Worm (Caenorhabditis elegans): ENCODE measurements around the gene Y38F2AR.3.
A peak's percentile ranks its signal among the peaks of the same experiment; 100 is the strongest.

The Y38F2AR.3 gene

DNA sequence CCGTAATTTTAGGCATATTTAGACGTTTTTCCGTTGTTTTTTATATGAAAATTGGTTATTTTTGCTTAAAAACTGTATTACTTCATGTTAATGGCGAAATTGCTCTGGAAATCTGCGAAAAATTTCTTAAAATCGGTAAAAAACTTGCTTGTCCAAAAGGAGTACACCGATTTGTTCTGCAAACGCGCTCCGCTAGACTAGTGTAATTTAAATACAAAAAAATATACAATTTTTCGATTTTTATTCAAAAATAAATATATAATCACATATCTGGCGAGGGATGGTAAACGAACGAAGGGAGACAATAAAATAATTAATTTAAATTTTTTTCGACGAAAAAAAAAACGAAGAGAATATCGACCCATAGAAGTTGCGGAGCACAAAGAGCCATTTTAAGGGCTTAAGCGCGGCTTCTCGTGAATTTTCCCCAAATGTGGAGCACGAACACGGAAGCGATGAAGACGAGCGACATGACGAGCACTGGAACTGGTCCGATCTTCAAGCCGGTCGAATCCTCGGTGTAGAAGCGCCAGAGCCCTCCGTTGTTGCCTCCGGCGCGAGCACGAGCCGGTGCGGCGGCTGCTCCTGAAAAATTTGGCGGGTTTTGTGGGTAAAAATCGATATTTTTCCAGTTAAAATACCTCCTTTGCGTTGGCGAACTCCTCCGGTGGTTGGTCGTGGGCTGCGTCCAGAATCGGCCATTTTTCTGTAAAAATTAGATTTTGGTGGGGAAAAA lies 4.3 kb downstream of the Y38F2AR.3 start, which contains the start of gene sec-61.B:
Gene sec-61.B (minus strand): TSS at position 706 of the 736 bp plus-strand sequence.
- peak; percentile 16 for TF ChIP-seq Y55F3AM.14 (GFP tag; optimal IDR thresholded peaks at IDR 0.05)
- TF ChIP-seq sma-3 (GFP tag; optimal IDR thresholded peaks at IDR 0.05): peak; percentile 10
- peak; percentile 36 for TF ChIP-seq nhr-21 (tag; optimal IDR thresholded peaks at IDR 0.05)
- TF ChIP-seq lin-13 (GFP tag; optimal IDR thresholded peaks at IDR 0.05): peak; percentile 26
- TF ChIP-seq lsy-2 (tag; optimal IDR thresholded peaks at IDR 0.05): peak in 1 of 2 experiments; percentile 49
- no peak for TF ChIP-seq unc-62 (GFP tag; optimal IDR thresholded peaks at IDR 0.05)
- TF ChIP-seq fos-1 (tag; optimal IDR thresholded peaks at IDR 0.05): peak; percentile 25
- TF ChIP-seq unc-55 (GFP tag; optimal IDR thresholded peaks at IDR 0.05): no peak

- TF ChIP-seq ztf-4 (tag; optimal IDR thresholded peaks at IDR 0.05) (peak; percentile 85), unc-55 (GFP tag; optimal IDR thresholded peaks at IDR 0.05) (peak; percentile 97), ama-1 (optimal IDR thresholded peaks at IDR 0.05) (no peak), gmeb-1 (tag; optimal IDR thresholded peaks at IDR 0.05) (peak; percentile 89), alr-1 (tag; optimal IDR thresholded peaks at IDR 0.05) (no peak), lin-39 (tag; optimal IDR thresholded peaks at IDR 0.05) (peak; percentile 26), ztf-1 (GFP tag; conservative IDR thresholded peaks at IDR 0.05) (no peak), elt-1 (tag; optimal IDR thresholded peaks at IDR 0.05) (no peak), nhr-11 (tag; optimal IDR thresholded peaks at IDR 0.05) (peak; percentile 27), nhr-129 (tag; optimal IDR thresholded peaks at IDR 0.05) (peak; percentile 95), sem-4 (tag; optimal IDR thresholded peaks at IDR 0.05) (peak; percentile 73), sma-9 (GFP tag; optimal IDR thresholded peaks at IDR 0.05) (peak; percentile 89), sma-9 (tag; optimal IDR thresholded peaks at IDR 0.05) (no peak), ceh-16 (tag; optimal IDR thresholded peaks at IDR 0.05) (peak; percentile 76), mdl-1 (tag; optimal IDR thresholded peaks at IDR 0.05) (peak; percentile 56 to 86), nhr-25 (tag; optimal IDR thresholded peaks at IDR 0.05) (peak; percentile 97), ZK546.5 (tag; optimal IDR thresholded peaks at IDR 0.05) (peak; percentile 67), aly-2 (tag; optimal IDR thresholded peaks at IDR 0.05) (no peak), mbf-1 (tag; optimal IDR thresholded peaks at IDR 0.05) (no peak), unc-62 (GFP tag; optimal IDR thresholded peaks at IDR 0.05) (no peak), egl-27 (tag; optimal IDR thresholded peaks at IDR 0.05) (peak; percentile 86), nhr-77 (tag; optimal IDR thresholded peaks at IDR 0.05) (peak; percentile 26), lsy-2 (tag; optimal IDR thresholded peaks at IDR 0.05) (peak; percentile 92 to 97), zag-1 (tag; optimal IDR thresholded peaks at IDR 0.05) (peak; percentile 89), sma-3 (GFP tag; optimal IDR thresholded peaks at IDR 0.05) (peak; percentile 98), nhr-10 (tag; optimal IDR thresholded peaks at IDR 0.05) (peak; percentile 86), unc-39 (tag; optimal IDR thresholded peaks at IDR 0.05) (no peak), snpc-4 (tag; optimal IDR thresholded peaks at IDR 0.05) (peak; percentile 82), F13H6.1 (tag; optimal IDR thresholded peaks at IDR 0.05) (peak; percentile 97), fos-1 (tag; optimal IDR thresholded peaks at IDR 0.05) (peak; percentile 84), crh-2 (tag; optimal IDR thresholded peaks at IDR 0.05) (peak; percentile 98), ztf-11 (tag; optimal IDR thresholded peaks at IDR 0.05) (peak; percentile 12), nhr-21 (tag; optimal IDR thresholded peaks at IDR 0.05) (peak; percentile 95), skn-1 (tag; optimal IDR thresholded peaks at IDR 0.05) (peak; percentile 29), lin-11 (tag; optimal IDR thresholded peaks at IDR 0.05) (peak; percentile 95), lin-13 (GFP tag; optimal IDR thresholded peaks at IDR 0.05) (peak; percentile 96), Y55F3AM.14 (GFP tag; optimal IDR thresholded peaks at IDR 0.05) (peak; percentile 91), ceh-82 (tag; optimal IDR thresholded peaks at IDR 0.05) (peak; percentile 79), nhr-6 (tag; optimal IDR thresholded peaks at IDR 0.05) (peak; percentile 87), elt-3 (tag; optimal IDR thresholded peaks at IDR 0.05) (no peak), nhr-237 (tag; optimal IDR thresholded peaks at IDR 0.05) (peak; percentile 8), C34F6.9 (tag; optimal IDR thresholded peaks at IDR 0.05) (peak; percentile 94), nhr-12 (tag; optimal IDR thresholded peaks at IDR 0.05) (peak; percentile 54), R02D3.7 (tag; optimal IDR thresholded peaks at IDR 0.05) (peak; percentile 44), blmp-1 (tag; optimal IDR thresholded peaks at IDR 0.05; ENCODE audit: insufficient read depth) (peak; percentile 90), mab-5 (tag; optimal IDR thresholded peaks at IDR 0.05) (peak; percentile 54)
Observed at ce11 chrIV:2388949-2389495, 5.2 kb downstream of the Y38F2AR.3 start, which contains the start of gene trap-3. trap-3 (plus strand) TSS chrIV:2389445.
